Worm (Caenorhabditis elegans): Measurements from ENCODE around the gene R07B7.8.
"Not testable (repeated sequence)": the region's sequence is repeated elsewhere in the genome, so short reads cannot be mapped to it uniquely, and the experiment has no call there.

Gene R07B7.8

ce11 chrV:12084216-12084615 lies at the start of gene R07B7.8:
Gene R07B7.8, minus strand, starts transcription at chrV:12084316.
- TF ChIP-seq fkh-10 (GFP tag; optimal IDR thresholded peaks at IDR 0.05) = no peak
- peak; percentile 8 for TF ChIP-seq elt-2 (tag; optimal IDR thresholded peaks at IDR 0.05)

- TF ChIP-seq unc-98 (GFP tag; IDR thresholded peaks at IDR 0.05); unc-86 (tag; optimal IDR thresholded peaks at IDR 0.05); fkh-10 (GFP tag; optimal IDR thresholded peaks at IDR 0.05): not testable (repeated sequence)
Measured at ce11 chrV:12131157-12131556, 47.0 kb upstream of the R07B7.8 start, which contains the start of gene enpp-1. Gene enpp-1, plus strand, starts transcription at chrV:12131457.

- TF ChIP-seq ceh-63 (GFP tag; optimal IDR thresholded peaks at IDR 0.05); snu-23 (GFP tag; optimal IDR thresholded peaks at IDR 0.05); vab-15 (tag; optimal IDR thresholded peaks at IDR 0.05): not testable (repeated sequence)
Measured at ce11 chrV:12130688-12131087, 46.6 kb upstream of the R07B7.8 start, which contains the start of gene C27A7.6. Gene C27A7.6, minus strand, starts transcription at chrV:12130788.

DNA sequence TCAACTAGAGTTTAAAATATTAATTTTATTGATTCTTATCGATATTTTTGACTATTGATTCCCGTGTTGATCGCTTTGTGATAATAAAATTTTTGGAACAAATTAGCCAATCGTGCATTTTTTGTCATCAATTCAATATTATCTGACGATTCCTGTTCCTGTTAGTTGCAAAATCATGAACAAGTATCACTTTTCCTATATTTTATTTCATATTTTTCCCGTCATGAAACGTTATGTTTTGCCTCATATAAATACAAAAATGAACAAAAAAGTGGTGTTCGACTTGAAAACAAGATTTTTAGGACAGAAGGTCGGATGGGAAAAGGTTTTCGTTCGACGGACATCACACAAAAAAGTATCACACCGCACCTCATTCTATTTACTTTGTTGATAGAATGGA lies 37.2 kb upstream of the R07B7.8 start, which contains the start of gene C13C4.6:
Gene C13C4.6, plus strand, starts transcription at position 301 of the 400 bp plus-strand sequence.
- TF ChIP-seq ceh-8 (GFP tag; optimal IDR thresholded peaks at IDR 0.05) = no peak
- no peak for TF ChIP-seq lin-14 (GFP tag; optimal IDR thresholded peaks at IDR 0.05)
- TF ChIP-seq fkh-8 (tag; optimal IDR thresholded peaks at IDR 0.05) = no peak
- TF ChIP-seq mab-9 (GFP tag; IDR thresholded peaks at IDR 0.05) = no peak

- TF ChIP-seq zag-1 (tag; optimal IDR thresholded peaks at IDR 0.05) (no peak), mdl-1 (tag; optimal IDR thresholded peaks at IDR 0.05) (no peak), swsn-7 (tag; optimal IDR thresholded peaks at IDR 0.05) (no peak), vab-15 (tag; optimal IDR thresholded peaks at IDR 0.05) (no peak), zip-4 (GFP tag; optimal IDR thresholded peaks at IDR 0.05) (no peak), unc-30 (tag; optimal IDR thresholded peaks at IDR 0.05) (no peak), tlp-1 (tag; optimal IDR thresholded peaks at IDR 0.05) (no peak)
Measured at ce11 chrV:12120381-12120780, 36.3 kb upstream of the R07B7.8 start, which contains the start of gene C13C4.7. Gene C13C4.7, minus strand, starts transcription at chrV:12120481.

DNA sequence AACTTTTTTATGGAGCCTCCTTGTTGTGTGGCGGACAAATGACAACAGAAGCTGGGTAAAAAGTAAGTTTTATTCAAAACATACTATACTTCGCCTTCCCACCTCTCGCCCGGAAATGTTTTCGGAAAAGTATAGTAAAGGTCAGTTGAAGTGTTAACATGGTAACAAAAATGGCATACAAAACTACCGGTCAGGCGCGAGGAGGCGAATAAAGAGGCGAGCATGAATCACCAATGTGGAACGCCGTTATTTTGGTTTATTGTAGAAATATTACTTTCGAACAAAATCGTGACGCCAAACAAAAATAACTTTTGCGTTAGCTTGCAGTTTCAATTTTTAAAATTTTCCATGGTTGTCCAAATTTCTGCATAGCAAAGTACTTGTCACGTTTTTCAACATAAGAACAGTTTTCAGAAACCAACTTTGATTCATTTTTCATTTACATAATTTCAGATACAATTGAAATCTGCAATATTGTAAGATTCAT lies 33.5 kb upstream of the R07B7.8 start, which contains the start of gene C13C4.8:
Gene C13C4.8, plus strand, starts transcription at position 437 of the 487 bp plus-strand sequence.
- TF ChIP-seq tbx-2 (tag; optimal IDR thresholded peaks at IDR 0.05) = no peak
- no peak for TF ChIP-seq sptf-1 (tag; optimal IDR thresholded peaks at IDR 0.05)
- TF ChIP-seq nhr-11 (tag; optimal IDR thresholded peaks at IDR 0.05) = no peak
- no peak for TF ChIP-seq nhr-28 (tag; optimal IDR thresholded peaks at IDR 0.05)
- no peak for TF ChIP-seq C04F5.9 (tag; optimal IDR thresholded peaks at IDR 0.05)
- TF ChIP-seq hlh-17 (GFP tag; optimal IDR thresholded peaks at IDR 0.05; ENCODE audit: borderline replicate concordance) = no peak
- TF ChIP-seq sup-37 (GFP tag; optimal IDR thresholded peaks at IDR 0.05) = no peak
- TF ChIP-seq lin-15B (tag; optimal IDR thresholded peaks at IDR 0.05) = no peak
- TF ChIP-seq ztf-11 (tag; optimal IDR thresholded peaks at IDR 0.05) = no peak
- no peak for TF ChIP-seq elt-2 (tag; optimal IDR thresholded peaks at IDR 0.05)
- TF ChIP-seq nhr-20 (tag; optimal IDR thresholded peaks at IDR 0.05) = no peak
- no peak for TF ChIP-seq fos-1 (tag; optimal IDR thresholded peaks at IDR 0.05)
- TF ChIP-seq ces-1 (GFP tag; optimal IDR thresholded peaks at IDR 0.05) = no peak
- no peak for TF ChIP-seq fkh-10 (GFP tag; optimal IDR thresholded peaks at IDR 0.05)
- TF ChIP-seq nhr-12 (tag; optimal IDR thresholded peaks at IDR 0.05) = no peak
- TF ChIP-seq efl-3 (GFP tag; optimal IDR thresholded peaks at IDR 0.05) = no peak
- no peak for TF ChIP-seq blmp-1 (tag; optimal IDR thresholded peaks at IDR 0.05)
- TF ChIP-seq ceh-82 (tag; optimal IDR thresholded peaks at IDR 0.05) = no peak
- no peak for TF ChIP-seq lin-13 (GFP tag; optimal IDR thresholded peaks at IDR 0.05)
- no peak for TF ChIP-seq hpl-2 (GFP tag; optimal IDR thresholded peaks at IDR 0.05)
